Worm (Caenorhabditis elegans): ENCODE measurements around the gene idpc-4.

DNA sequence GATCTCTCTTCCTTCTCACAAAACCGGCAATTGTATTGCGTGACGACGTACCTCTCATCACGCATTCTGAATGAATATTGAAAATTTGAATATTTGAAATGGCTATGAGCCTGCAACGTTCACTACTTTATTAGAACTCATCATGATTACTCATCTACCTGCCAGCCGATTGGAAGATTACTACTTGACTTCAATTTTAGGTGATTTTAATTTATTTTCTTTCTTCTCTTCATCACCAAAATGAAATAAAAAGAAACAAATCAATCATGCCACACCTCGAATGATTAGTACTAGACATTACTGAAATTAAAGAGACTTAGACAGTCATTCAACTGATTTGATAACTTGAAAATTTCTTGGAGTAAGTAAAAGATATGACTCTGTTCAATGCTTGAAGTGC lies 41.0 kb upstream of the idpc-4 start:
- TF ChIP-seq him-1 (tag; optimal IDR thresholded peaks at IDR 0.05): no peak
- TF ChIP-seq dao-5 (tag; optimal IDR thresholded peaks at IDR 0.05): no peak
- TF ChIP-seq W03F9.2 (tag; optimal IDR thresholded peaks at IDR 0.05): no peak
